Worm (Caenorhabditis elegans): ENCODE measurements around the gene F35C8.5.

The F35C8.5 gene

DNA sequence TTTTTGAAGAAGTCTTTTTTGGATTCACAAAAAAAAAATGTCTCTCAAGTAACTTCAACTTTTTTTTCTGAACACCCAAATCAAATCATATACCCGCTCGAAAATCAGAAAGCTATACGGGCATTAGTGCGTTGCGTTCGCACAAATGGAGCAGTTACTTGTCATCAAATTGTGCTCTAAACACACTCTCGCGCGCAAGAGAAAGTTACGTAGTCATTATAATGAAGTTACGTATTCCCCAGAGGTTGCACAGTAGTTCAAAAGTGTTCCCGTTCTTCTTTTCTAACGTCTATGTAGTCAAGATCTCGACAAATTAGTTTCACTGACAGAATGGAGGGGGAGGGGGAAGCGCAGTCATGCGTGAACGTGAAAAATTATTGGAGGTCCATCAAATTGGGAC is 44.0 kb upstream of the F35C8.5 start:
- TF ChIP-seq lin-13 (GFP tag; optimal IDR thresholded peaks at IDR 0.05) (no peak), nhr-129 (tag; optimal IDR thresholded peaks at IDR 0.05) (no peak), sma-9 (GFP tag; optimal IDR thresholded peaks at IDR 0.05) (no peak), sma-9 (tag; optimal IDR thresholded peaks at IDR 0.05) (no peak), peb-1 (tag; optimal IDR thresholded peaks at IDR 0.05) (no peak), lsy-2 (tag; optimal IDR thresholded peaks at IDR 0.05) (no peak), Y55F3AM.14 (GFP tag; optimal IDR thresholded peaks at IDR 0.05) (no peak), nhr-11 (tag; optimal IDR thresholded peaks at IDR 0.05) (no peak), fos-1 (tag; optimal IDR thresholded peaks at IDR 0.05) (no peak), R02D3.7 (tag; optimal IDR thresholded peaks at IDR 0.05) (no peak), nhr-25 (tag; optimal IDR thresholded peaks at IDR 0.05) (no peak), unc-55 (GFP tag; optimal IDR thresholded peaks at IDR 0.05) (no peak), ceh-82 (tag; optimal IDR thresholded peaks at IDR 0.05) (no peak), elt-3 (tag; optimal IDR thresholded peaks at IDR 0.05) (no peak), ztf-11 (tag; optimal IDR thresholded peaks at IDR 0.05) (no peak), nhr-10 (tag; optimal IDR thresholded peaks at IDR 0.05) (no peak), lin-39 (tag; optimal IDR thresholded peaks at IDR 0.05) (no peak), C34F6.9 (tag; optimal IDR thresholded peaks at IDR 0.05) (no peak), nhr-237 (tag; optimal IDR thresholded peaks at IDR 0.05) (no peak)

ce11 chrX:5323287-5323686 is 42.3 kb upstream of the F35C8.5 start, which contains the start of gene sto-2:
TSS of gene sto-2 (minus strand) at chrX:5323387.
- TF ChIP-seq lin-13 (GFP tag; optimal IDR thresholded peaks at IDR 0.05), result no peak
- TF ChIP-seq gmeb-1 (tag; optimal IDR thresholded peaks at IDR 0.05), result no peak
- TF ChIP-seq nhr-12 (tag; optimal IDR thresholded peaks at IDR 0.05), result no peak
- TF ChIP-seq skn-1 (tag; optimal IDR thresholded peaks at IDR 0.05), result no peak
- no peak for TF ChIP-seq nhr-129 (tag; optimal IDR thresholded peaks at IDR 0.05)
- no peak for TF ChIP-seq nhr-25 (tag; optimal IDR thresholded peaks at IDR 0.05)
- TF ChIP-seq nhr-6 (tag; optimal IDR thresholded peaks at IDR 0.05), result no peak
- no peak for TF ChIP-seq nhr-10 (tag; optimal IDR thresholded peaks at IDR 0.05)
- TF ChIP-seq lin-11 (tag; optimal IDR thresholded peaks at IDR 0.05), result no peak
- no peak for TF ChIP-seq C34F6.9 (tag; optimal IDR thresholded peaks at IDR 0.05)
- TF ChIP-seq ztf-4 (tag; optimal IDR thresholded peaks at IDR 0.05), result no peak
- no peak for TF ChIP-seq sma-3 (GFP tag; optimal IDR thresholded peaks at IDR 0.05)
- TF ChIP-seq nhr-11 (tag; optimal IDR thresholded peaks at IDR 0.05), result no peak
- TF ChIP-seq elt-1 (tag; optimal IDR thresholded peaks at IDR 0.05), result no peak
- no peak for TF ChIP-seq mab-5 (tag; optimal IDR thresholded peaks at IDR 0.05)

DNA sequence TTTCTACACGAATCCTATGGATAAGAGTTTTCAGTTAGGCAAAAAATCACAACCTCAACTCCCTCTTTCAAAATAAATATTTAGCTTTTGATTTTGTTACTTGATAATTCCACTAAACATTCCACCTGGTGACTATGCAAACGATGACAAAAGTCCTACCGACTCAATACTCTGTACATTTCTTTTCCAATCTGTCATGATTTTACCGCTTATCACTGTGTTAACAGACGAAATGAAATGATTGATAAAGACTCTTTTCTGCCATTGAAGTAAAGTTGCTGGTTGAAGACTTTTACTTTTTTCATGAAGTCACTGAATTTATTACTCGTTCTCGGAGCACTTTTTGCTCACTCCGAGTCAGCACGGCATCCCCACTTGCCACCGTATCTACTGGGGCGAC is 36.4 kb upstream of the F35C8.5 start, which contains the start of gene C26B9.5:
Gene C26B9.5, plus strand, starts transcription at position 244 of the 400 bp plus-strand sequence.
- peak; percentile 80 for TF ChIP-seq skn-1 (tag; optimal IDR thresholded peaks at IDR 0.05)
- no peak for TF ChIP-seq unc-62 (GFP tag; optimal IDR thresholded peaks at IDR 0.05)
- peak; percentile 86 for TF ChIP-seq fos-1 (tag; optimal IDR thresholded peaks at IDR 0.05)

DNA sequence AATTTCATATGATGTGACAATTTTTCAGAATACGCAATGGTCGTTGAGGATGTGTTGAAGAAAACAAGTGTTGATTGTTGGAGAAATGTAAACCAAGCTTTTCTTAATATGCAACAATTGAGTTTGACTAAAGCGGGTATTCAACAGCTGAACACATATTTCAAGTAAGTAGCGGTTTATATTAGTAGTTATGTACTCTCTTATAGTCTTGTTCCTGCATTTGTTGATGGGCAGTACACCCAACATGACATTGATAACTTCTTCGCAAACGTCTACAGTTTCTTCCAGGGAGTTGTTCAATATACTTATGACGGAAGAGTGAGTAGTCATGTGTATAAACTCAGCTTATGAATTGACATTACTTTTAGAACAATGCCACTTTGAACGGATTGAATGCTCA is 34.8 kb upstream of the F35C8.5 start:
- TF ChIP-seq alr-1 (tag; optimal IDR thresholded peaks at IDR 0.05) (no peak), nhr-77 (tag; optimal IDR thresholded peaks at IDR 0.05) (no peak), mab-5 (tag; optimal IDR thresholded peaks at IDR 0.05) (no peak), nhr-237 (tag; optimal IDR thresholded peaks at IDR 0.05) (no peak)

DNA sequence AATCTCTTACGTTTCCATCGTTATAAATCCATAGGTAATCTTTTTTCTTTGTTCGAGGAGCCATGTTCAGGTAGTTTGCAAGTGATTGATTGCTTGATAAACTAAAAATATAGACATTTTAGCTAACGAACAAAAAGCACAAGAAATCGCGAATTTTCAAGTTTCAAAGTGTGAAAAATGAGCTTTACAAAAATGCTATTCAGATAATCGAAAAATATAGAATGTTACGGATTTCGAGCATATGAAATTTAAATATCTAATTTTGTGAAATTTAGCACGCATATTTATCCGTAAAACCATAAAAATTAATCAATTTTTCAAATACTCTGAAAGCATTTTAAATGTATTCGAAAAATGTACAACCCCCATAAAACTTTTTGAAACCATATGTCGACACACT is 30.2 kb upstream of the F35C8.5 start, which contains the start of gene C26B9.6:
Gene C26B9.6, minus strand, starts transcription at position 101 of the 400 bp plus-strand sequence.
- TF ChIP-seq lin-13 (GFP tag; optimal IDR thresholded peaks at IDR 0.05) (no peak), ceh-82 (tag; optimal IDR thresholded peaks at IDR 0.05) (no peak), Y55F3AM.14 (GFP tag; optimal IDR thresholded peaks at IDR 0.05) (no peak), F13H6.1 (tag; optimal IDR thresholded peaks at IDR 0.05) (no peak)

DNA sequence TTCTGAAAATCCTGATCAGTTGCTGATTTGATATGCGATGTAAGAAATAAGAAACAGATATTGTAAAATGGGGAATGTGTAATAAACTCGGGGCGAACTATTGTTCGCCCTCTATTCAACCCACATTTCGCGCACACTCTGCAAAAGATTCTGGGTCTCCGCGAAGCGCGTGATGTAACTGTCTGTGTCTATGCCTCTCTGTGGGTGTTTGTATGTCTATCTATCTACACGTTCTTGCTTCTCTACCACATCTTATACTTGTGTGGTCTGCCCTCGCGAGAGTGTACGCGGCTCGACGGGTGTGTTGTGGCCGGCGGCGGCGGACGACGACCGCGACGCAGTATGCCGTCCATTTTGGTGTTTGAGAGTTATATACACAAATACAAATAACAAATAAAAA is 29.1 kb upstream of the F35C8.5 start:
- TF ChIP-seq blmp-1 (tag; optimal IDR thresholded peaks at IDR 0.05; ENCODE audit: insufficient read depth) (no peak), gmeb-1 (tag; optimal IDR thresholded peaks at IDR 0.05) (peak; percentile 16), sem-4 (tag; optimal IDR thresholded peaks at IDR 0.05) (peak; percentile 63), nhr-11 (tag; optimal IDR thresholded peaks at IDR 0.05) (no peak), lin-11 (tag; optimal IDR thresholded peaks at IDR 0.05) (peak; percentile 18), mab-5 (tag; optimal IDR thresholded peaks at IDR 0.05) (no peak), nhr-6 (tag; optimal IDR thresholded peaks at IDR 0.05) (no peak), egl-27 (tag; optimal IDR thresholded peaks at IDR 0.05) (peak; percentile 66), elt-3 (tag; optimal IDR thresholded peaks at IDR 0.05) (no peak), dmd-4 (tag; optimal IDR thresholded peaks at IDR 0.05) (no peak), lin-13 (GFP tag; optimal IDR thresholded peaks at IDR 0.05) (peak; percentile 61), nhr-10 (tag; optimal IDR thresholded peaks at IDR 0.05) (no peak), nhr-25 (tag; optimal IDR thresholded peaks at IDR 0.05) (peak; percentile 54), sma-9 (GFP tag; optimal IDR thresholded peaks at IDR 0.05) (peak; percentile 71), sma-9 (tag; optimal IDR thresholded peaks at IDR 0.05) (no peak), zag-1 (tag; optimal IDR thresholded peaks at IDR 0.05) (peak; percentile 65), sma-3 (GFP tag; optimal IDR thresholded peaks at IDR 0.05) (peak; percentile 33), ztf-1 (GFP tag; conservative IDR thresholded peaks at IDR 0.05) (no peak), nhr-21 (tag; optimal IDR thresholded peaks at IDR 0.05) (peak; percentile 35), nhr-129 (tag; optimal IDR thresholded peaks at IDR 0.05) (peak; percentile 79), R02D3.7 (tag; optimal IDR thresholded peaks at IDR 0.05) (no peak), mbf-1 (tag; optimal IDR thresholded peaks at IDR 0.05) (no peak), ama-1 (optimal IDR thresholded peaks at IDR 0.05) (no peak), ceh-16 (tag; optimal IDR thresholded peaks at IDR 0.05) (no peak), C34F6.9 (tag; optimal IDR thresholded peaks at IDR 0.05) (peak; percentile 71), alr-1 (tag; optimal IDR thresholded peaks at IDR 0.05) (no peak), ztf-11 (tag; optimal IDR thresholded peaks at IDR 0.05) (no peak)

Data from whole organism, L2 larva.